Worm (Caenorhabditis elegans) whole organism, L2 larva: Measurements from ENCODE around the gene F41H10.4.
A peak's percentile ranks its signal among the peaks of the same experiment; 100 is the strongest.

Experiments
- C34F6.9 ChIP-seq: fragments of 150-350 bp; optimal IDR thresholded peaks from 2 replicates; lab custom pipeline; 2014; ENCODE audit warnings: missing biosample characterization, missing genetic modification characterization
- F13H6.1 ChIP-seq: sonication (generic microtip); optimal IDR thresholded peaks from 2 replicates; lab custom pipeline; 2016; ENCODE audit warnings: missing genetic modification characterization, missing compliant biosample characterization
- Y55F3AM.14 ChIP-seq: fragments of 200-800 bp; sonication (Bioruptor generic); optimal IDR thresholded peaks from 2 replicates; lab custom pipeline; 2018; ENCODE audit warnings: mild to moderate bottlenecking, missing genetic modification characterization, missing compliant biosample characterization
- ZK546.5 ChIP-seq: sonication (generic microtip); optimal IDR thresholded peaks from 2 replicates; lab custom pipeline; 2017; ENCODE audit warnings: missing biosample characterization, missing genetic modification characterization
- alr-1 ChIP-seq: fragments of 150-350 bp; optimal IDR thresholded peaks from 2 replicates; lab custom pipeline; 2014; ENCODE audit warnings: missing biosample characterization, missing genetic modification characterization
- aly-2 ChIP-seq: fragments of 150-350 bp; optimal IDR thresholded peaks from 2 replicates; lab custom pipeline; 2014; ENCODE audit warnings: missing biosample characterization, missing genetic modification characterization
- ama-1 ChIP-seq: fragments of 150-350 bp; optimal IDR thresholded peaks from 2 replicates; lab custom pipeline; 2018; ENCODE audit warnings: inconsistent platforms
- blmp-1 ChIP-seq: sonication (generic microtip); optimal IDR thresholded peaks from 2 replicates; lab custom pipeline; 2017; ENCODE audit warnings: missing genetic modification characterization, mild to moderate bottlenecking, missing compliant biosample characterization, antibody characterized with exemption, moderate library complexity; ENCODE audit not compliant: insufficient read depth
- ceh-82 ChIP-seq: fragments of 150-350 bp; optimal IDR thresholded peaks from 2 replicates; lab custom pipeline; 2014; ENCODE audit warnings: missing biosample characterization, missing genetic modification characterization
- crh-2 ChIP-seq: sonication (generic microtip); optimal IDR thresholded peaks from 2 replicates; lab custom pipeline; 2017; ENCODE audit warnings: missing biosample characterization, missing genetic modification characterization
- egl-27 ChIP-seq: sonication (generic microtip); optimal IDR thresholded peaks from 3 replicates; lab custom pipeline; 2017; ENCODE audit warnings: missing biosample characterization, missing genetic modification reagents, missing genetic modification characterization
- elt-1 ChIP-seq: fragments of 150-350 bp; optimal IDR thresholded peaks from 2 replicates; lab custom pipeline; 2014; ENCODE audit warnings: missing biosample characterization, missing genetic modification characterization
- fos-1 ChIP-seq: fragments of 150-350 bp; optimal IDR thresholded peaks from 2 replicates; lab custom pipeline; 2014; ENCODE audit warnings: missing biosample characterization, missing genetic modification characterization
- gmeb-1 ChIP-seq: fragments of 150-350 bp; optimal IDR thresholded peaks from 2 replicates; lab custom pipeline; 2014; ENCODE audit warnings: missing biosample characterization, missing genetic modification characterization
- lin-11 ChIP-seq: fragments of 150-350 bp; sonication (generic microtip); optimal IDR thresholded peaks from 2 replicates; lab custom pipeline; 2014; ENCODE audit warnings: missing biosample characterization, missing genetic modification characterization, inconsistent platforms, mixed read lengths
- lin-13 ChIP-seq: fragments of 150-350 bp; optimal IDR thresholded peaks from 2 replicates; lab custom pipeline; 2014; ENCODE audit warnings: missing biosample characterization, missing genetic modification reagents, missing genetic modification characterization
- lin-39 ChIP-seq: fragments of 150-350 bp; optimal IDR thresholded peaks from 2 replicates; lab custom pipeline; 2014; ENCODE audit warnings: missing biosample characterization, missing genetic modification reagents, missing genetic modification characterization
- lsy-2 ChIP-seq, 2 experiments: fragments of 150-350 bp in 1 of 2; sonication (generic microtip) in 1 of 2; optimal IDR thresholded peaks; 2 replicates each; lab custom pipeline; 2014 to 2017; ENCODE audit warnings: missing biosample characterization in 2 of 2, missing genetic modification characterization in 2 of 2
- mab-5 ChIP-seq: fragments of 150-350 bp; optimal IDR thresholded peaks from 2 replicates; lab custom pipeline; 2014; ENCODE audit warnings: missing biosample characterization, missing genetic modification characterization
- mdl-1 ChIP-seq, 2 experiments: fragments of 150-350 bp in 1 of 2; sonication (generic microtip) in 1 of 2; optimal IDR thresholded peaks; 2 replicates each; lab custom pipeline; 2017; ENCODE audit warnings: missing biosample characterization in 2 of 2, missing genetic modification characterization in 2 of 2
- nhr-10 ChIP-seq: sonication (generic microtip); optimal IDR thresholded peaks from 2 replicates; lab custom pipeline; 2017; ENCODE audit warnings: missing biosample characterization, missing genetic modification characterization
- nhr-12 ChIP-seq: fragments of 150-350 bp; optimal IDR thresholded peaks from 2 replicates; lab custom pipeline; 2014; ENCODE audit warnings: missing biosample characterization, missing genetic modification characterization
- nhr-21 ChIP-seq: fragments of 150-350 bp; optimal IDR thresholded peaks from 2 replicates; lab custom pipeline; 2014; ENCODE audit warnings: missing biosample characterization, missing genetic modification characterization
- nhr-23 ChIP-seq: fragments of 150-350 bp; optimal IDR thresholded peaks from 2 replicates; lab custom pipeline; 2014; ENCODE audit warnings: missing biosample characterization, missing genetic modification reagents, missing genetic modification characterization
- nhr-237 ChIP-seq: fragments of 150-350 bp; optimal IDR thresholded peaks from 2 replicates; lab custom pipeline; 2014; ENCODE audit warnings: missing biosample characterization, missing genetic modification characterization
- nhr-25 ChIP-seq: fragments of 150-350 bp; sonication (generic microtip); optimal IDR thresholded peaks from 3 replicates; lab custom pipeline; 2014; ENCODE audit warnings: missing biosample characterization, missing genetic modification characterization
- nhr-77 ChIP-seq: fragments of 150-350 bp; optimal IDR thresholded peaks from 2 replicates; lab custom pipeline; 2014; ENCODE audit warnings: missing biosample characterization, missing genetic modification characterization
- peb-1 ChIP-seq: fragments of 150-350 bp; optimal IDR thresholded peaks from 2 replicates; lab custom pipeline; 2014; ENCODE audit warnings: missing biosample characterization, missing genetic modification characterization
- sem-4 ChIP-seq: fragments of 150-350 bp; optimal IDR thresholded peaks from 2 replicates; lab custom pipeline; 2014; ENCODE audit warnings: missing biosample characterization, missing genetic modification reagents, missing genetic modification characterization
- skn-1 ChIP-seq: sonication (generic microtip); optimal IDR thresholded peaks from 2 replicates; lab custom pipeline; 2017; ENCODE audit warnings: missing biosample characterization, missing genetic modification characterization
- sma-3 ChIP-seq: sonication (generic microtip); optimal IDR thresholded peaks from 2 replicates; lab custom pipeline; 2016; ENCODE audit warnings: missing genetic modification reagents, missing genetic modification characterization, missing compliant biosample characterization
- sma-9 ChIP-seq, 2 experiments: fragments of 150-350 bp in 1 of 2; sonication (generic microtip) in 1 of 2; optimal IDR thresholded peaks; 2 replicates each; lab custom pipeline; 2014 to 2016; ENCODE audit warnings: missing genetic modification characterization in 2 of 2, mild to moderate bottlenecking in 1 of 2, missing biosample characterization in 1 of 2, missing compliant biosample characterization in 1 of 2, missing genetic modification reagents in 1 of 2, moderate library complexity in 1 of 2
- snpc-4 ChIP-seq: fragments of 150-350 bp; optimal IDR thresholded peaks from 2 replicates; lab custom pipeline; 2014; ENCODE audit warnings: missing biosample characterization, missing genetic modification characterization
- unc-55 ChIP-seq: fragments of 150-350 bp; sonication (generic microtip); optimal IDR thresholded peaks from 3 replicates; lab custom pipeline; 2014; ENCODE audit warnings: missing biosample characterization, missing genetic modification reagents, missing genetic modification characterization
- unc-62 ChIP-seq: fragments of 150-350 bp; optimal IDR thresholded peaks from 2 replicates; lab custom pipeline; 2014; ENCODE audit warnings: missing biosample characterization, missing genetic modification reagents, missing genetic modification characterization
- zag-1 ChIP-seq: fragments of 150-350 bp; optimal IDR thresholded peaks from 2 replicates; lab custom pipeline; 2014; ENCODE audit warnings: missing biosample characterization, missing genetic modification characterization
- ztf-1 ChIP-seq: fragments of 200-800 bp; sonication (Bioruptor generic); conservative IDR thresholded peaks from 2 replicates; pipeline ENCODE4 v1.3.6; 2022; ENCODE audit warnings: missing genetic modification characterization, missing compliant biosample characterization
- ztf-11 ChIP-seq: sonication (generic microtip); optimal IDR thresholded peaks from 2 replicates; lab custom pipeline; 2017; ENCODE audit warnings: missing biosample characterization, missing genetic modification characterization
- ztf-4 ChIP-seq: fragments of 150-350 bp; optimal IDR thresholded peaks from 2 replicates; lab custom pipeline; 2014; ENCODE audit warnings: missing biosample characterization, missing genetic modification characterization

F41H10.4 gene

DNA sequence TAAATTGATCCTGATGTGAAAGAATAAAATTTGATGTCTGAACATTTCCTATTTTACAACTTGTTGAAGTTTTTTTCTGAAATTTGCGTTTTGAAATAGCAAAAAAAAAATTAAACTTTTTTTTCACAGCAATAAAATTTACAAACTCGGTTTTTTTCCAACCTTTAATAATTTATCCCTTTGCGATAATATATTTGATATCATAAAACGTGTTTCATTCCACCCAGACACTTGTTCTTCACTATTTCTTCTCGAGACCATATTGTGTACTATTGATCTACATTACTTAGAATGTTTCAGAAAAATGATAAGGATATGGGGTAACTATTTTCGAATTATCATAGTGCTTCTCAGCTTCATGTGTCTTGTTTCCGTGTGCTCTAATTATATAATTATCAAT, 38.2 kb upstream of the F41H10.4 start, which contains the start of gene Y4C6B.4:
Gene Y4C6B.4, plus strand, starts transcription at position 301 of the 400 bp plus-strand sequence.
- no peak for TF ChIP-seq nhr-12 (tag; lab: Kevin White, UChicago)
- no peak for TF ChIP-seq blmp-1 (tag; lab: Kevin White, UChicago)
- no peak for TF ChIP-seq lin-11
- no peak for TF ChIP-seq C34F6.9 (tag; lab: Kevin White, UChicago)
- TF ChIP-seq ZK546.5 (tag; lab: Kevin White, UChicago): no peak
- no peak for TF ChIP-seq unc-55 (GFP tag; lab: Kevin White, UChicago)
- no peak for TF ChIP-seq skn-1 (tag; lab: Kevin White, UChicago)
- no peak for TF ChIP-seq aly-2 (tag; lab: Kevin White, UChicago)
- no peak for TF ChIP-seq ztf-11 (tag; lab: Kevin White, UChicago)
- no peak for TF ChIP-seq crh-2 (tag; lab: Kevin White, UChicago)
- TF ChIP-seq nhr-10 (tag; lab: Kevin White, UChicago): no peak
- no peak for TF ChIP-seq ama-1 (lab: Kevin White, UChicago)
- no peak for TF ChIP-seq ceh-82 (tag; lab: Kevin White, UChicago)
- no peak for TF ChIP-seq lin-39 (tag; lab: Kevin White, UChicago)
- TF ChIP-seq sem-4: no peak
- TF ChIP-seq nhr-237 (tag; lab: Kevin White, UChicago): no peak
- no peak for TF ChIP-seq unc-62 (GFP tag; lab: Kevin White, UChicago)

DNA sequence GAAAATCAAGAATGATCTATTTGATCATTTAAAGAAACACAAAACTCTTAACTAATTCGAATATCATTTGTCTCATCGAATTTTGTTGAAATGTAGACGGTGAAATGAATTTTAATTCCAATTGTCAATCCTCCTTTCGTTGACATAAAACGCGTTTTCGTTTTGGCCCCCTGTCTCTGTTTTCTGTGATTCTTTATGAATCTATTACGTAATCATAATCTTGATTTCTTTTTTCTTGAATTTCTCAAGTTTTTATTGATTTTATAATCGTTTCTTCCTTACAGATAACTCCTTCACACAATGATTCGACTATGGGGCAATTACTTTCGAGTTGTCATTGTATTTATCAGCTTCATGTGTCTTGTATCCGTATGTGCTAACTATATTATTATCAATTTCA, 32.2 kb upstream of the F41H10.4 start, which contains the start of gene Y4C6B.3:
Gene Y4C6B.3, plus strand, starts transcription at position 301 of the 400 bp plus-strand sequence.
- TF ChIP-seq peb-1 (tag; lab: Kevin White, UChicago) (no peak), fos-1 (tag; lab: Kevin White, UChicago) (no peak), lin-13 (GFP tag; lab: Kevin White, UChicago) (no peak), ama-1 (lab: Kevin White, UChicago) (no peak), blmp-1 (tag; lab: Kevin White, UChicago) (no peak), gmeb-1 (tag; lab: Kevin White, UChicago) (no peak), ZK546.5 (tag; lab: Kevin White, UChicago) (no peak), elt-1 (tag; lab: Kevin White, UChicago) (no peak), alr-1 (tag; lab: Kevin White, UChicago) (no peak), skn-1 (tag; lab: Kevin White, UChicago) (no peak), crh-2 (tag; lab: Kevin White, UChicago) (no peak), mdl-1 (tag; optimal IDR thresholded peaks at IDR 0.05; lab: Kevin White, UChicago) (no peak), ztf-11 (tag; lab: Kevin White, UChicago) (no peak), sem-4 (no peak), ceh-82 (tag; lab: Kevin White, UChicago) (no peak), ztf-4 (tag; lab: Kevin White, UChicago) (no peak)
- TF ChIP-seq, all 48 proteins: peak for 0

DNA sequence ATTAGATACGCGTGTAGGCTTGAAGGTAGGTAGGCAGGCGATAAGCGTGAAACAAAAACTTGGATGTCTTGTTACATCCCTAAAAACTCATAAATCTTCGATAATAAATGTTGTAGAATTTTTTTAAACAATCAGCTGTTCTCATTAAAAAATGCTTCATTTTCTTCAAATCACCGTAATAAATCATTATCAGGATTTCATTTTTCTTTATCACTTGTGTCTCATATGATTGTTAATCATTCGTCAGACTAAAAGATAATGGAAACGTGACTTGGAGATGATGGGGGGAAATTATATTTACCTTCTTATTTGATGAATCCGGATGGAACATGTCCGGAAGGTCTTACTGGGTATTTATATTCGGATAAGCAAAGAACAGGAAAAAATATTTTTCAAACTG, 30.9 kb upstream of the F41H10.4 start:
- TF ChIP-seq ztf-11 (tag; lab: Kevin White, UChicago) (no peak), blmp-1 (tag; lab: Kevin White, UChicago) (peak; percentile 59), nhr-10 (tag; lab: Kevin White, UChicago) (no peak), sma-3 (GFP tag; lab: Kevin White, UChicago) (peak; percentile 4), nhr-21 (tag; lab: Kevin White, UChicago) (peak; percentile 33), snpc-4 (tag; lab: Kevin White, UChicago) (no peak), lin-13 (GFP tag; lab: Kevin White, UChicago) (no peak), nhr-25 (tag; lab: Kevin White, UChicago) (peak; percentile 1), ztf-1 (no peak), mab-5 (tag; lab: Kevin White, UChicago) (no peak)

ce11 chrIV:5334518-5334917, 29.8 kb upstream of the F41H10.4 start:
- no peak for TF ChIP-seq zag-1 (tag; lab: Kevin White, UChicago)
- TF ChIP-seq mab-5 (tag; lab: Kevin White, UChicago): peak; percentile 27
- TF ChIP-seq sem-4: no peak
- TF ChIP-seq ztf-4 (tag; lab: Kevin White, UChicago): no peak
- peak; percentile 53 for TF ChIP-seq unc-55 (GFP tag; lab: Kevin White, UChicago)
- TF ChIP-seq mdl-1 (tag; optimal IDR thresholded peaks at IDR 0.05; lab: Kevin White, UChicago): no peak
- peak; percentile 55 for TF ChIP-seq fos-1 (tag; lab: Kevin White, UChicago)
- TF ChIP-seq aly-2 (tag; lab: Kevin White, UChicago): no peak
- TF ChIP-seq alr-1 (tag; lab: Kevin White, UChicago): no peak
- peak; percentile 58 for TF ChIP-seq sma-9 (GFP tag; optimal IDR thresholded peaks at IDR 0.05; lab: Kevin White, UChicago)
- no peak for TF ChIP-seq sma-9 (tag; optimal IDR thresholded peaks at IDR 0.05; lab: Kevin White, UChicago)
- peak; percentile 32 for TF ChIP-seq F13H6.1 (tag; lab: Kevin White, UChicago)
- peak; percentile 44 for TF ChIP-seq lin-13 (GFP tag; lab: Kevin White, UChicago)
- peak; percentile 19 for TF ChIP-seq Y55F3AM.14 (GFP tag; lab: Kevin White, UChicago)
- no peak for TF ChIP-seq ztf-11 (tag; lab: Kevin White, UChicago)
- TF ChIP-seq lsy-2 (tag; optimal IDR thresholded peaks at IDR 0.05; lab: Kevin White, UChicago): peak; percentile 39 to 61
- peak; percentile 38 for TF ChIP-seq sma-3 (GFP tag; lab: Kevin White, UChicago)
- TF ChIP-seq nhr-237 (tag; lab: Kevin White, UChicago): no peak
- no peak for TF ChIP-seq egl-27 (tag; lab: Kevin White, UChicago)
- no peak for TF ChIP-seq nhr-23
- TF ChIP-seq nhr-25 (tag; lab: Kevin White, UChicago): peak; percentile 26
- TF ChIP-seq nhr-77: no peak
- peak; percentile 48 for TF ChIP-seq C34F6.9 (tag; lab: Kevin White, UChicago)
- TF ChIP-seq skn-1 (tag; lab: Kevin White, UChicago): no peak
- TF ChIP-seq gmeb-1 (tag; lab: Kevin White, UChicago): peak; percentile 37
- peak; percentile 11 for TF ChIP-seq nhr-21 (tag; lab: Kevin White, UChicago)
- TF ChIP-seq peb-1 (tag; lab: Kevin White, UChicago): no peak
- peak; percentile 69 for TF ChIP-seq crh-2 (tag; lab: Kevin White, UChicago)
- TF ChIP-seq, all 48 proteins: peak for 14
